Fruit fly (Drosophila melanogaster) whole organism, pupa: ENCODE data around the gene Cyp4c3.

Source experiments
- CG10348 ChIP-seq: fragments of 200-800 bp; sonication (Bioruptor generic); IDR thresholded peaks from 2 replicates; pipeline ENCODE4 v1.3.6; 2022; ENCODE audit warnings: missing biosample characterization, missing genetic modification characterization
- CG12605 ChIP-seq: fragments of 200-800 bp; sonication (Bioruptor generic); IDR thresholded peaks from 2 replicates; pipeline ENCODE4 v1.3.6; 2022; ENCODE audit warnings: missing biosample characterization, missing genetic modification characterization
- CG13204 ChIP-seq: fragments of 200-800 bp; sonication (Bioruptor generic); optimal IDR thresholded peaks from 2 replicates; lab custom pipeline; 2018; ENCODE audit warnings: missing biosample characterization, mild to moderate bottlenecking, missing genetic modification characterization, moderate library complexity
- CG14655 ChIP-seq: fragments of 200-800 bp; sonication (Bioruptor generic); optimal IDR thresholded peaks from 3 replicates; lab custom pipeline; 2017; ENCODE audit warnings: mild to moderate bottlenecking, missing biosample characterization, missing genetic modification reagents, missing genetic modification characterization
- CG15710 ChIP-seq: fragments of 200-800 bp; sonication (Bioruptor generic); optimal IDR thresholded peaks from 2 replicates; lab custom pipeline; 2018; ENCODE audit warnings: missing biosample characterization, mild to moderate bottlenecking, missing genetic modification characterization, moderate library complexity
- CG17806 ChIP-seq: fragments of 200-800 bp; sonication (Bioruptor generic); optimal IDR thresholded peaks from 2 replicates; lab custom pipeline; 2018; ENCODE audit warnings: missing biosample characterization, mild to moderate bottlenecking, missing genetic modification characterization, moderate library complexity
- CG32121 ChIP-seq: fragments of 200-800 bp; sonication (Bioruptor generic); IDR thresholded peaks from 2 replicates; pipeline ENCODE4 v1.3.6; 2022; ENCODE audit warnings: missing biosample characterization, missing genetic modification characterization
- CG34367 ChIP-seq: fragments of 200-800 bp; sonication (Bioruptor generic); optimal IDR thresholded peaks from 2 replicates; lab custom pipeline; 2018; ENCODE audit warnings: missing biosample characterization, mild to moderate bottlenecking, missing genetic modification characterization
- CG4496 ChIP-seq: fragments of 200-800 bp; sonication (Bioruptor generic); IDR thresholded peaks from 3 replicates; pipeline ENCODE4 v1.3.6; 2022; ENCODE audit warnings: missing biosample characterization, missing genetic modification characterization
- CG8159 ChIP-seq: fragments of 200-800 bp; sonication (Bioruptor generic); optimal IDR thresholded peaks from 3 replicates; lab custom pipeline; 2018; ENCODE audit warnings: missing biosample characterization, mild to moderate bottlenecking, missing genetic modification characterization, moderate library complexity
- CG8301 ChIP-seq: fragments of 200-800 bp; sonication (Bioruptor generic); optimal IDR thresholded peaks from 2 replicates; lab custom pipeline; 2018; ENCODE audit warnings: missing biosample characterization, mild to moderate bottlenecking, missing genetic modification characterization
- CG9948 ChIP-seq: fragments of 200-800 bp; sonication (Bioruptor generic); optimal IDR thresholded peaks from 2 replicates; lab custom pipeline; 2018; ENCODE audit warnings: missing biosample characterization, mild to moderate bottlenecking, missing genetic modification characterization, moderate library complexity
- D1 ChIP-seq: fragments of 200-800 bp; sonication (Bioruptor generic); optimal IDR thresholded peaks from 2 replicates; lab custom pipeline; 2018; ENCODE audit warnings: missing biosample characterization, mild to moderate bottlenecking, missing genetic modification characterization, moderate library complexity
- EcR ChIP-seq: fragments of 200-800 bp; sonication (Bioruptor generic); optimal IDR thresholded peaks from 3 replicates; lab custom pipeline; 2019; ENCODE audit warnings: missing biosample characterization, missing genetic modification characterization, mild to moderate bottlenecking, moderate library complexity, missing genetic modification reagents
- Ets98B ChIP-seq: fragments of 200-800 bp; sonication (Bioruptor generic); IDR thresholded peaks from 2 replicates; pipeline ENCODE4 v1.3.6; 2022; ENCODE audit warnings: missing biosample characterization, missing genetic modification characterization
- Pif1A ChIP-seq: fragments of 200-800 bp; sonication (Bioruptor generic); optimal IDR thresholded peaks from 3 replicates; lab custom pipeline; 2016; ENCODE audit warnings: missing biosample characterization, missing genetic modification characterization
- Pif1B ChIP-seq: fragments of 200-800 bp; sonication (Bioruptor generic); optimal IDR thresholded peaks from 3 replicates; lab custom pipeline; 2016; ENCODE audit warnings: missing biosample characterization, missing genetic modification characterization
- Snoo ChIP-seq: fragments of 200-800 bp; sonication (Bioruptor generic); optimal IDR thresholded peaks from 3 replicates; lab custom pipeline; 2017; ENCODE audit warnings: missing biosample characterization, mild to moderate bottlenecking, missing genetic modification characterization, inconsistent platforms
- fd96Ca ChIP-seq: fragments of 200-800 bp; sonication (Bioruptor generic); IDR thresholded peaks from 3 replicates; pipeline ENCODE4 v1.3.6; 2022; ENCODE audit warnings: missing biosample characterization, missing genetic modification characterization
- gl ChIP-seq: fragments of 200-800 bp; sonication (Bioruptor generic); optimal IDR thresholded peaks from 2 replicates; lab custom pipeline; 2018; ENCODE audit warnings: missing biosample characterization, mild to moderate bottlenecking, missing genetic modification characterization
- rn ChIP-seq: fragments of 200-800 bp; sonication (Bioruptor generic); IDR thresholded peaks from 2 replicates; pipeline ENCODE4 v1.3.6; 2022; ENCODE audit warnings: missing biosample characterization, missing genetic modification characterization

Gene Cyp4c3

dm6 chr3R:30855176-30855575, 38.7 kb upstream of the Cyp4c3 start:
- TF ChIP-seq rn (GFP tag; lab: Robert Waterston, UW): no peak
- TF ChIP-seq CG4496 (GFP tag; lab: Robert Waterston, UW): no peak
- no peak for TF ChIP-seq EcR (GFP tag; lab: Kevin White, UChicago)
- no peak for TF ChIP-seq CG8159
- no peak for TF ChIP-seq Pif1A
- no peak for TF ChIP-seq gl (tag; lab: Kevin White, UChicago)
- no peak for TF ChIP-seq Pif1B (GFP tag; lab: Kevin White, UChicago)
- no peak for TF ChIP-seq CG10348 (GFP tag; lab: Robert Waterston, UW)
- no peak for TF ChIP-seq CG14655
- no peak for TF ChIP-seq CG34367
- no peak for TF ChIP-seq CG15710 (tag; lab: Kevin White, UChicago)
- no peak for TF ChIP-seq CG9948 (tag; lab: Kevin White, UChicago)
- no peak for TF ChIP-seq fd96Ca (GFP tag; lab: Robert Waterston, UW)
- TF ChIP-seq CG32121 (GFP tag; lab: Robert Waterston, UW): no peak
- no peak for TF ChIP-seq CG13204 (GFP tag; lab: Kevin White, UChicago)
- no peak for TF ChIP-seq Ets98B (GFP tag; lab: Robert Waterston, UW)
- TF ChIP-seq CG8301 (tag; lab: Kevin White, UChicago): no peak
- no peak for TF ChIP-seq CG17806 (tag; lab: Kevin White, UChicago)

- no peak for TF ChIP-seq CG13204 (GFP tag; lab: Kevin White, UChicago)
- TF ChIP-seq rn (GFP tag; lab: Robert Waterston, UW): no peak
- no peak for TF ChIP-seq CG10348 (GFP tag; lab: Robert Waterston, UW)
- no peak for TF ChIP-seq CG12605
- no peak for TF ChIP-seq fd96Ca (GFP tag; lab: Robert Waterston, UW)
- TF ChIP-seq CG15710 (tag; lab: Kevin White, UChicago): no peak
- TF ChIP-seq CG8159: no peak
- no peak for TF ChIP-seq gl (tag; lab: Kevin White, UChicago)
- no peak for TF ChIP-seq CG32121 (GFP tag; lab: Robert Waterston, UW)
- no peak for TF ChIP-seq CG9948 (tag; lab: Kevin White, UChicago)
- no peak for TF ChIP-seq Ets98B (GFP tag; lab: Robert Waterston, UW)
- no peak for TF ChIP-seq CG4496 (GFP tag; lab: Robert Waterston, UW)
- no peak for TF ChIP-seq CG17806 (tag; lab: Kevin White, UChicago)
- no peak for TF ChIP-seq Snoo (tag; lab: Kevin White, UChicago)
- no peak for TF ChIP-seq Pif1B (GFP tag; lab: Kevin White, UChicago)
- TF ChIP-seq CG8301 (tag; lab: Kevin White, UChicago): no peak
- TF ChIP-seq D1: no peak
- TF ChIP-seq, all 21 proteins: peak for 0
These were observed 37.2 kb upstream of the Cyp4c3 start for dm6 chr3R:30856596-30856995.

- peak; percentile 12 for TF ChIP-seq CG8159
- TF ChIP-seq Pif1A: peak; percentile 2
- TF ChIP-seq CG17806 (tag; lab: Kevin White, UChicago): no peak
These were observed 33.8 kb upstream of the Cyp4c3 start for dm6 chr3R:30859901-30860560.

dm6 chr3R:30860561-30860928, 33.3 kb upstream of the Cyp4c3 start:
- TF ChIP-seq CG34367: no peak

- TF ChIP-seq CG9948 (tag; lab: Kevin White, UChicago) (no peak), CG4496 (GFP tag; lab: Robert Waterston, UW) (no peak), CG32121 (GFP tag; lab: Robert Waterston, UW) (peak; percentile 28; the same call in 1 of the 2 replicates), CG8159 (no peak), CG14655 (no peak)
These were observed 31.4 kb upstream of the Cyp4c3 start for dm6 chr3R:30862471-30862870.

- TF ChIP-seq Snoo (tag; lab: Kevin White, UChicago): peak; percentile 63
- 0 out of 3 replicates have a peak, but pooled peaks have one; percentile 31 for TF ChIP-seq CG4496 (GFP tag; lab: Robert Waterston, UW)
- TF ChIP-seq CG15710 (tag; lab: Kevin White, UChicago): no peak
- no peak for TF ChIP-seq Pif1B (GFP tag; lab: Kevin White, UChicago)
- TF ChIP-seq rn (GFP tag; lab: Robert Waterston, UW): no peak
- no peak for TF ChIP-seq CG17806 (tag; lab: Kevin White, UChicago)
- TF ChIP-seq CG12605: no peak
- no peak for TF ChIP-seq CG32121 (GFP tag; lab: Robert Waterston, UW)
- no peak for TF ChIP-seq Ets98B (GFP tag; lab: Robert Waterston, UW)
- TF ChIP-seq CG34367: no peak
- TF ChIP-seq CG13204 (GFP tag; lab: Kevin White, UChicago): no peak
- TF ChIP-seq EcR (GFP tag; lab: Kevin White, UChicago): peak; percentile 48
These were observed 29.9 kb upstream of the Cyp4c3 start for dm6 chr3R:30863971-30864370.

- no peak for TF ChIP-seq gl (tag; lab: Kevin White, UChicago)
- peak; percentile 65 for TF ChIP-seq CG15710 (tag; lab: Kevin White, UChicago)
- TF ChIP-seq EcR (GFP tag; lab: Kevin White, UChicago): no peak
- TF ChIP-seq CG9948 (tag; lab: Kevin White, UChicago): peak; percentile 33
- TF ChIP-seq fd96Ca (GFP tag; lab: Robert Waterston, UW): no peak
- no peak for TF ChIP-seq CG10348 (GFP tag; lab: Robert Waterston, UW)
- peak; percentile 33 for TF ChIP-seq CG14655
- TF ChIP-seq Pif1B (GFP tag; lab: Kevin White, UChicago): no peak
- TF ChIP-seq Pif1A: peak; percentile 33
- TF ChIP-seq CG4496 (GFP tag; lab: Robert Waterston, UW): 0 out of 3 replicates have a peak, but pooled peaks have one; percentile 49
- peak; percentile 39 for TF ChIP-seq CG17806 (tag; lab: Kevin White, UChicago)
- no peak for TF ChIP-seq CG13204 (GFP tag; lab: Kevin White, UChicago)
- no peak for TF ChIP-seq D1
- TF ChIP-seq CG32121 (GFP tag; lab: Robert Waterston, UW): no peak
- peak; percentile 43 for TF ChIP-seq CG8301 (tag; lab: Kevin White, UChicago)
- TF ChIP-seq rn (GFP tag; lab: Robert Waterston, UW): no peak
- no peak for TF ChIP-seq Ets98B (GFP tag; lab: Robert Waterston, UW)
- TF ChIP-seq CG8159: peak; percentile 73
- TF ChIP-seq CG12605: no peak
- TF ChIP-seq Snoo (tag; lab: Kevin White, UChicago): no peak
- TF ChIP-seq CG34367: peak; percentile 25
These were observed 29.4 kb upstream of the Cyp4c3 start for dm6 chr3R:30864465-30864864.
